Fruit fly (Drosophila melanogaster): ENCODE results near the gene Klc.

Klc gene

dm6 chr3L:12792933-12793448, 43.1 kb upstream of the Klc start (continued):
- TF ChIP-seq Xrp1 (GFP tag; IDR thresholded peaks at IDR 0.05) (peak; percentile 64; the same call in 1 of the 2 replicates), Nf-YC (tag; optimal IDR thresholded peaks at IDR 0.05) (peak; percentile 63), Hr3 (GFP tag; optimal IDR thresholded peaks at IDR 0.05) (peak; percentile 54), nmo (GFP tag; optimal IDR thresholded peaks at IDR 0.05) (peak; percentile 7), az2 (GFP tag; optimal IDR thresholded peaks at IDR 0.05) (peak; percentile 42), prd (optimal IDR thresholded peaks at IDR 0.05) (no peak), prd (GFP tag; IDR thresholded peaks at IDR 0.05) (0 out of 3 replicates have a peak, but pooled peaks have one; percentile 61), lmd (GFP tag; IDR thresholded peaks at IDR 0.05) (peak; percentile 64; the same call in 1 of the 2 replicates), CG2875 (GFP tag; optimal IDR thresholded peaks at IDR 0.05) (peak; percentile 9), Hey (tag; optimal IDR thresholded peaks at IDR 0.05) (no peak), CG8924 (tag; optimal IDR thresholded peaks at IDR 0.05) (peak; percentile 75), CG18262 (tag; optimal IDR thresholded peaks at IDR 0.05) (peak; percentile 77), pan (optimal IDR thresholded peaks at IDR 0.05) (no peak), pan (GFP tag; optimal IDR thresholded peaks at IDR 0.05 in 1 of 2, IDR thresholded peaks at IDR 0.05 in 1 of 2) (peak in 1 of 2 experiments; percentile 54), z (GFP tag; IDR thresholded peaks at IDR 0.05) (no peak), CG15073 (GFP tag; optimal IDR thresholded peaks at IDR 0.05) (peak; percentile 42), CG12299 (tag; optimal IDR thresholded peaks at IDR 0.05) (peak; percentile 44), gcm (GFP tag; optimal IDR thresholded peaks at IDR 0.05) (peak; percentile 75), CG14667 (GFP tag; IDR thresholded peaks at IDR 0.05) (peak; percentile 9; the same call in 1 of the 2 replicates), CG9932 (GFP tag; IDR thresholded peaks at IDR 0.05) (peak; percentile 71), CG11504 (tag; optimal IDR thresholded peaks at IDR 0.05) (peak; percentile 79), CG11695 (GFP tag; IDR thresholded peaks at IDR 0.05) (peak; percentile 92), CG4404 (GFP tag; IDR thresholded peaks at IDR 0.05) (no peak), Hmx (GFP tag; optimal IDR thresholded peaks at IDR 0.05) (peak; percentile 70), psq (GFP tag; optimal IDR thresholded peaks at IDR 0.05) (no peak), fru (optimal IDR thresholded peaks at IDR 0.05) (no peak), Blimp-1 (GFP tag; optimal IDR thresholded peaks at IDR 0.05) (peak; percentile 96), grau (tag; optimal IDR thresholded peaks at IDR 0.05) (peak; percentile 82), CG2199 (GFP tag; IDR thresholded peaks at IDR 0.05) (no peak), oc (tag; optimal IDR thresholded peaks at IDR 0.05) (peak; percentile 52), slbo (GFP tag; IDR thresholded peaks at IDR 0.05) (peak; percentile 58; the same call in 1 of the 2 replicates), CG8765 (GFP tag; IDR thresholded peaks at IDR 0.05) (no peak), CG14441 (GFP tag; IDR thresholded peaks at IDR 0.05) (0 out of 2 replicates have a peak, but pooled peaks have one; percentile 32), bbx (GFP tag; IDR thresholded peaks at IDR 0.05; ENCODE audit: partially characterized antibody) (no peak), D (optimal IDR thresholded peaks at IDR 0.05) (no peak), D (GFP tag; optimal IDR thresholded peaks at IDR 0.05) (peak; percentile 8), CG14014 (GFP tag; IDR thresholded peaks at IDR 0.05) (0 out of 2 replicates have a peak, but pooled peaks have one; percentile 48), unpg (GFP tag; optimal IDR thresholded peaks at IDR 0.05) (peak; percentile 77), CG1024 (GFP tag; IDR thresholded peaks at IDR 0.05) (no peak), wor (GFP tag; IDR thresholded peaks at IDR 0.05) (0 out of 2 replicates have a peak, but pooled peaks have one; percentile 28), stc (GFP tag; IDR thresholded peaks at IDR 0.05) (no peak), mirr (GFP tag; optimal IDR thresholded peaks at IDR 0.05) (peak; percentile 27), zfh2 (GFP tag; optimal IDR thresholded peaks at IDR 0.05) (peak; percentile 17), CG10267 (tag; optimal IDR thresholded peaks at IDR 0.05) (peak; percentile 65), org-1 (GFP tag; optimal IDR thresholded peaks at IDR 0.05) (peak; percentile 47), CG10274 (GFP tag; optimal IDR thresholded peaks at IDR 0.05) (peak; percentile 1), CG34224 (GFP tag; IDR thresholded peaks at IDR 0.05; ENCODE audit: partially characterized antibody) (no peak), CG17359 (tag; optimal IDR thresholded peaks at IDR 0.05) (peak; percentile 69), HLH4C (GFP tag; IDR thresholded peaks at IDR 0.05; ENCODE audit: partially characterized antibody) (no peak), CG30403 (GFP tag; optimal IDR thresholded peaks at IDR 0.05) (peak; percentile 73), CG2889 (GFP tag; IDR thresholded peaks at IDR 0.05) (no peak)
